Worm (Caenorhabditis elegans): ENCODE results near the gene atz-1.

Gene atz-1

ce11 chrIV:12416629-12417404, 40.9 kb upstream of the atz-1 start (continued):
- no peak for TF ChIP-seq somi-1 (GFP tag; optimal IDR thresholded peaks at IDR 0.05)
- TF ChIP-seq dox-1 (GFP tag; IDR thresholded peaks at IDR 0.05) = peak; percentile 50
- no peak for TF ChIP-seq hlh-12 (tag; optimal IDR thresholded peaks at IDR 0.05)
- no peak for TF ChIP-seq F23B12.7 (tag; optimal IDR thresholded peaks at IDR 0.05; ENCODE audit: insufficient read depth)
- TF ChIP-seq D2030.7 (GFP tag; IDR thresholded peaks at IDR 0.05) = peak; percentile 28; the same call in 1 of the 2 replicates
- TF ChIP-seq ets-4 (GFP tag; optimal IDR thresholded peaks at IDR 0.05) = no peak
- no peak for TF ChIP-seq B0035.1 (tag; optimal IDR thresholded peaks at IDR 0.05)
- TF ChIP-seq ceh-58 (GFP tag; IDR thresholded peaks at IDR 0.05) = no peak
- no peak for TF ChIP-seq aptf-3 (GFP tag; IDR thresholded peaks at IDR 0.05)
- peak; percentile 77 for TF ChIP-seq lin-26 (GFP tag; IDR thresholded peaks at IDR 0.05)
- no peak for TF ChIP-seq nhr-120 (GFP tag; IDR thresholded peaks at IDR 0.05)
- TF ChIP-seq attf-6 (GFP tag; IDR thresholded peaks at IDR 0.05) = 0 out of 2 replicates have a peak, but pooled peaks have one; percentile 40
- TF ChIP-seq fkh-3 (tag; optimal IDR thresholded peaks at IDR 0.05) = no peak
- TF ChIP-seq Y53G8AR.9 (GFP tag; conservative IDR thresholded peaks at IDR 0.05) = no peak
- TF ChIP-seq athp-1 (tag; optimal IDR thresholded peaks at IDR 0.05) = peak; percentile 57

- TF ChIP-seq aptf-3 (GFP tag; IDR thresholded peaks at IDR 0.05) (no peak), Y53G8AR.9 (GFP tag; conservative IDR thresholded peaks at IDR 0.05) (no peak), K12H6.12 (tag; optimal IDR thresholded peaks at IDR 0.05) (no peak), bed-2 (GFP tag; IDR thresholded peaks at IDR 0.05) (no peak), F49E8.2 (tag; optimal IDR thresholded peaks at IDR 0.05; ENCODE audit: insufficient read depth) (no peak), pbrm-1 (GFP tag; IDR thresholded peaks at IDR 0.05) (no peak), F10E7.11 (tag; optimal IDR thresholded peaks at IDR 0.05) (no peak)
Measured at ce11 chrIV:12414601-12415000, 38.7 kb upstream of the atz-1 start.

- TF ChIP-seq madf-3 (GFP tag; IDR thresholded peaks at IDR 0.05) = no peak
- TF ChIP-seq gei-17 (GFP tag; optimal IDR thresholded peaks at IDR 0.05) = no peak
- TF ChIP-seq F22D6.2 (tag; optimal IDR thresholded peaks at IDR 0.05) = no peak
- TF ChIP-seq attf-6 (GFP tag; IDR thresholded peaks at IDR 0.05) = no peak
- TF ChIP-seq athp-1 (tag; optimal IDR thresholded peaks at IDR 0.05) = no peak
- TF ChIP-seq Y53F4B.3 (GFP tag; IDR thresholded peaks at IDR 0.05) = no peak
Measured at ce11 chrIV:12410167-12410566, 34.2 kb upstream of the atz-1 start, which contains the start of gene acl-13. Gene acl-13 (plus strand): TSS chrIV:12410467.

- TF ChIP-seq F22D6.2 (tag; optimal IDR thresholded peaks at IDR 0.05) (no peak), nfyb-1 (GFP tag; IDR thresholded peaks at IDR 0.05) (no peak), F33H1.4 (GFP tag; IDR thresholded peaks at IDR 0.05) (peak; percentile 63), ztf-28 (GFP tag; IDR thresholded peaks at IDR 0.05) (no peak), lin-35 (GFP tag; optimal IDR thresholded peaks at IDR 0.05) (no peak), attf-6 (GFP tag; IDR thresholded peaks at IDR 0.05) (no peak), F10E7.11 (tag; optimal IDR thresholded peaks at IDR 0.05) (no peak), ceh-27 (GFP tag; optimal IDR thresholded peaks at IDR 0.05) (no peak), K11D2.4 (GFP tag; IDR thresholded peaks at IDR 0.05) (no peak), C06A6.2 (GFP tag; conservative IDR thresholded peaks at IDR 0.05) (no peak), F39B2.1 (GFP tag; IDR thresholded peaks at IDR 0.05) (no peak), madf-6 (GFP tag; IDR thresholded peaks at IDR 0.05) (peak; percentile 47; the same call in 1 of the 2 replicates), unc-62 (GFP tag; optimal IDR thresholded peaks at IDR 0.05) (no peak), lsl-1 (GFP tag; optimal IDR thresholded peaks at IDR 0.05) (peak; percentile 19), ztf-18 (tag; optimal IDR thresholded peaks at IDR 0.05) (no peak), ceh-58 (GFP tag; IDR thresholded peaks at IDR 0.05) (no peak), sea-2 (GFP tag; IDR thresholded peaks at IDR 0.05) (no peak), gei-17 (GFP tag; optimal IDR thresholded peaks at IDR 0.05) (no peak), efl-1 (GFP tag; optimal IDR thresholded peaks at IDR 0.05) (peak; percentile 40), bed-2 (GFP tag; IDR thresholded peaks at IDR 0.05) (no peak), C17E4.6 (GFP tag; IDR thresholded peaks at IDR 0.05) (no peak), mcd-1 (GFP tag; IDR thresholded peaks at IDR 0.05) (0 out of 2 replicates have a peak, but pooled peaks have one; percentile 8), T07F8.4 (tag; optimal IDR thresholded peaks at IDR 0.05) (no peak), sdz-38 (tag; optimal IDR thresholded peaks at IDR 0.05) (no peak)
Measured at ce11 chrIV:12408625-12409024, 32.7 kb upstream of the atz-1 start, which contains the start of gene dsb-1. Gene dsb-1 (plus strand): TSS chrIV:12408925.

Measured in whole organism, young adult.